Fruit fly (Drosophila melanogaster) whole organism, prepupa: ENCODE data around the gene CG34268.

Experiments
- Blimp-1 ChIP-seq: fragments of 200-800 bp; sonication (Bioruptor generic); optimal IDR thresholded peaks from 3 replicates; lab custom pipeline; 2017; ENCODE audit warnings: missing biosample characterization, missing genetic modification characterization, mild to moderate bottlenecking, moderate library complexity, missing genetic modification reagents
- CG10631 ChIP-seq: fragments of 200-800 bp; sonication (Bioruptor generic); optimal IDR thresholded peaks from 2 replicates; lab custom pipeline; 2016; ENCODE audit warnings: missing biosample characterization, missing genetic modification characterization
- CG10669 ChIP-seq: fragments of 200-800 bp; sonication (Bioruptor generic); optimal IDR thresholded peaks from 3 replicates; lab custom pipeline; 2018; ENCODE audit warnings: missing biosample characterization, mild to moderate bottlenecking, missing genetic modification characterization, moderate library complexity
- CG11294 ChIP-seq: fragments of 200-800 bp; sonication (Bioruptor generic); IDR thresholded peaks from 2 replicates; pipeline ENCODE4 v1.3.6; 2022; ENCODE audit warnings: missing biosample characterization, missing genetic modification characterization
- CG11762 ChIP-seq: fragments of 200-800 bp; sonication (Bioruptor generic); optimal IDR thresholded peaks from 3 replicates; lab custom pipeline; 2016; ENCODE audit warnings: missing biosample characterization, missing genetic modification characterization; ENCODE audit not compliant: insufficient read depth
- CG15336 ChIP-seq: fragments of 200-800 bp; sonication (Bioruptor generic); IDR thresholded peaks from 2 replicates; pipeline ENCODE4 v1.3.6; 2022; ENCODE audit warnings: missing biosample characterization, missing genetic modification characterization
- CG1621 ChIP-seq: fragments of 200-800 bp; sonication (Bioruptor generic); optimal IDR thresholded peaks from 3 replicates; lab custom pipeline; 2018; ENCODE audit warnings: missing biosample characterization, mild to moderate bottlenecking, missing genetic modification characterization
- CG16779 ChIP-seq: fragments of 200-800 bp; sonication (Bioruptor generic); optimal IDR thresholded peaks from 3 replicates; lab custom pipeline; 2017; ENCODE audit warnings: missing biosample characterization, mild to moderate bottlenecking, missing genetic modification characterization
- CG3032 ChIP-seq: fragments of 200-800 bp; optimal IDR thresholded peaks from 2 replicates; lab custom pipeline; 2019; ENCODE audit warnings: missing biosample characterization, mild to moderate bottlenecking, missing genetic modification characterization, moderate library complexity
- CG31627 ChIP-seq: fragments of 200-800 bp; sonication (Bioruptor generic); optimal IDR thresholded peaks from 3 replicates; lab custom pipeline; 2016; ENCODE audit warnings: missing biosample characterization, missing genetic modification characterization
- CG32006 ChIP-seq: fragments of 200-800 bp; sonication (Bioruptor generic); optimal IDR thresholded peaks from 3 replicates; lab custom pipeline; 2017; ENCODE audit warnings: missing biosample characterization, mild to moderate bottlenecking, missing genetic modification characterization
- CG3919 ChIP-seq: fragments of 200-800 bp; sonication (Bioruptor generic); optimal IDR thresholded peaks from 3 replicates; lab custom pipeline; 2016; ENCODE audit warnings: missing biosample characterization, missing genetic modification characterization
- CG4318 ChIP-seq: fragments of 200-800 bp; sonication (Bioruptor generic); optimal IDR thresholded peaks from 3 replicates; lab custom pipeline; 2017; ENCODE audit warnings: missing biosample characterization, mild to moderate bottlenecking, missing genetic modification characterization
- CG6163 ChIP-seq: fragments of 200-800 bp; sonication (Bioruptor generic); IDR thresholded peaks from 3 replicates; pipeline ENCODE4 v1.3.6; 2022; ENCODE audit warnings: missing biosample characterization, missing genetic modification characterization
- CG6276 ChIP-seq: fragments of 200-800 bp; sonication (Bioruptor generic); optimal IDR thresholded peaks from 2 replicates; lab custom pipeline; 2017; ENCODE audit warnings: missing biosample characterization, mild to moderate bottlenecking, missing genetic modification characterization
- CG6792 ChIP-seq: fragments of 200-800 bp; sonication (Bioruptor generic); optimal IDR thresholded peaks from 3 replicates; lab custom pipeline; 2016; ENCODE audit warnings: missing biosample characterization, missing genetic modification characterization
- CG6854 ChIP-seq: fragments of 200-800 bp; sonication (Bioruptor generic); optimal IDR thresholded peaks from 2 replicates; lab custom pipeline; 2017; ENCODE audit warnings: missing biosample characterization, mild to moderate bottlenecking, missing genetic modification characterization
- CG7368 ChIP-seq: fragments of 200-800 bp; sonication (Bioruptor generic); optimal IDR thresholded peaks from 3 replicates; lab custom pipeline; 2016; ENCODE audit warnings: missing biosample characterization, missing genetic modification characterization
- CG8632 ChIP-seq: fragments of 200-800 bp; sonication (Bioruptor generic); optimal IDR thresholded peaks from 3 replicates; lab custom pipeline; 2016; ENCODE audit warnings: missing biosample characterization, missing genetic modification characterization
- CG9139 ChIP-seq: fragments of 200-800 bp; sonication (Bioruptor generic); optimal IDR thresholded peaks from 3 replicates; lab custom pipeline; 2017; ENCODE audit warnings: missing biosample characterization, mild to moderate bottlenecking, missing genetic modification characterization
- Eip75B ChIP-seq: fragments of 200-800 bp; sonication (Bioruptor generic); optimal IDR thresholded peaks from 3 replicates; lab custom pipeline; 2016; ENCODE audit warnings: missing biosample characterization, missing genetic modification characterization
- Eip78C ChIP-seq: fragments of 200-800 bp; sonication (Bioruptor generic); peaks from one replicate; lab custom pipeline; 2016; ENCODE audit warnings: missing biosample characterization, missing genetic modification characterization
- Eip93F ChIP-seq: fragments of 200-800 bp; sonication (Bioruptor generic); optimal IDR thresholded peaks from 2 replicates; lab custom pipeline; 2016; ENCODE audit warnings: missing biosample characterization, mild to moderate bottlenecking, missing genetic modification characterization
- Ets21C ChIP-seq: fragments of 200-800 bp; sonication (Bioruptor generic); optimal IDR thresholded peaks from 3 replicates; lab custom pipeline; 2016; ENCODE audit warnings: missing biosample characterization, missing genetic modification characterization
- Ets96B ChIP-seq: fragments of 200-800 bp; optimal IDR thresholded peaks from 2 replicates; lab custom pipeline; 2019; ENCODE audit warnings: missing biosample characterization, mild to moderate bottlenecking, missing genetic modification characterization, moderate library complexity
- Gug ChIP-seq: fragments of 200-800 bp; sonication (Bioruptor generic); IDR thresholded peaks from 2 replicates; pipeline ENCODE4 v1.3.6; 2022; ENCODE audit warnings: missing biosample characterization, missing genetic modification characterization
- Hr4 ChIP-seq: fragments of 200-800 bp; sonication (Bioruptor generic); optimal IDR thresholded peaks from 3 replicates; lab custom pipeline; 2016; ENCODE audit warnings: missing biosample characterization, missing genetic modification characterization
- Met ChIP-seq: fragments of 200-800 bp; sonication (Bioruptor generic); optimal IDR thresholded peaks from 3 replicates; lab custom pipeline; 2016; ENCODE audit warnings: missing biosample characterization, missing genetic modification characterization
- Smox ChIP-seq: fragments of 200-800 bp; sonication (Bioruptor generic); optimal IDR thresholded peaks from 3 replicates; lab custom pipeline; 2016; ENCODE audit warnings: missing biosample characterization, missing genetic modification characterization
- Sox14 ChIP-seq: fragments of 200-800 bp; sonication (Bioruptor generic); optimal IDR thresholded peaks from 3 replicates; lab custom pipeline; 2016; ENCODE audit warnings: missing biosample characterization, missing genetic modification characterization
- Sox15 ChIP-seq: fragments of 200-800 bp; sonication (Bioruptor generic); optimal IDR thresholded peaks from 3 replicates; lab custom pipeline; 2016; ENCODE audit warnings: missing biosample characterization, missing genetic modification characterization
- cyc ChIP-seq: fragments of 200-800 bp; sonication (Bioruptor generic); optimal IDR thresholded peaks from 3 replicates; lab custom pipeline; 2016; ENCODE audit warnings: missing biosample characterization, missing genetic modification characterization
- dac ChIP-seq: fragments of 200-800 bp; sonication (Bioruptor generic); optimal IDR thresholded peaks from 2 replicates; lab custom pipeline; 2017; ENCODE audit warnings: missing biosample characterization, mild to moderate bottlenecking, missing genetic modification characterization
- eg ChIP-seq: fragments of 200-800 bp; sonication (Bioruptor generic); IDR thresholded peaks from 3 replicates; pipeline ENCODE4 v1.3.6; 2022; ENCODE audit warnings: missing biosample characterization, missing genetic modification characterization
- fd59A ChIP-seq: fragments of 200-800 bp; sonication (Bioruptor generic); optimal IDR thresholded peaks from 2 replicates; lab custom pipeline; 2017; ENCODE audit warnings: missing biosample characterization, mild to moderate bottlenecking, missing genetic modification characterization, missing genetic modification reagents
- fd85E ChIP-seq: fragments of 200-800 bp; sonication (Bioruptor generic); optimal IDR thresholded peaks from 3 replicates; lab custom pipeline; 2016; ENCODE audit warnings: missing biosample characterization, missing genetic modification characterization
- fkh ChIP-seq: fragments of 200-800 bp; sonication (Bioruptor generic); optimal IDR thresholded peaks from 3 replicates; lab custom pipeline; 2017; ENCODE audit warnings: missing biosample characterization, mild to moderate bottlenecking, missing genetic modification characterization, moderate library complexity
- salr ChIP-seq, 2 experiments: fragments of 200-800 bp; sonication (Bioruptor generic); optimal IDR thresholded peaks; 3 replicates each; lab custom pipeline; 2016 to 2018; ENCODE audit warnings: missing biosample characterization in 2 of 2, missing genetic modification characterization in 2 of 2, mild to moderate bottlenecking in 1 of 2
- spab ChIP-seq: fragments of 200-800 bp; sonication (Bioruptor generic); optimal IDR thresholded peaks from 2 replicates; lab custom pipeline; 2017; ENCODE audit warnings: missing biosample characterization, mild to moderate bottlenecking, missing genetic modification characterization, missing genetic modification reagents
- svp ChIP-seq: fragments of 200-800 bp; sonication (Bioruptor generic); peaks from one replicate; lab custom pipeline; 2016; ENCODE audit warnings: missing biosample characterization, missing genetic modification characterization
- vri ChIP-seq: fragments of 200-800 bp; sonication (Bioruptor generic); optimal IDR thresholded peaks from 3 replicates; lab custom pipeline; 2016; ENCODE audit warnings: missing biosample characterization, mild to moderate bottlenecking, missing genetic modification characterization

The CG34268 gene

DNA sequence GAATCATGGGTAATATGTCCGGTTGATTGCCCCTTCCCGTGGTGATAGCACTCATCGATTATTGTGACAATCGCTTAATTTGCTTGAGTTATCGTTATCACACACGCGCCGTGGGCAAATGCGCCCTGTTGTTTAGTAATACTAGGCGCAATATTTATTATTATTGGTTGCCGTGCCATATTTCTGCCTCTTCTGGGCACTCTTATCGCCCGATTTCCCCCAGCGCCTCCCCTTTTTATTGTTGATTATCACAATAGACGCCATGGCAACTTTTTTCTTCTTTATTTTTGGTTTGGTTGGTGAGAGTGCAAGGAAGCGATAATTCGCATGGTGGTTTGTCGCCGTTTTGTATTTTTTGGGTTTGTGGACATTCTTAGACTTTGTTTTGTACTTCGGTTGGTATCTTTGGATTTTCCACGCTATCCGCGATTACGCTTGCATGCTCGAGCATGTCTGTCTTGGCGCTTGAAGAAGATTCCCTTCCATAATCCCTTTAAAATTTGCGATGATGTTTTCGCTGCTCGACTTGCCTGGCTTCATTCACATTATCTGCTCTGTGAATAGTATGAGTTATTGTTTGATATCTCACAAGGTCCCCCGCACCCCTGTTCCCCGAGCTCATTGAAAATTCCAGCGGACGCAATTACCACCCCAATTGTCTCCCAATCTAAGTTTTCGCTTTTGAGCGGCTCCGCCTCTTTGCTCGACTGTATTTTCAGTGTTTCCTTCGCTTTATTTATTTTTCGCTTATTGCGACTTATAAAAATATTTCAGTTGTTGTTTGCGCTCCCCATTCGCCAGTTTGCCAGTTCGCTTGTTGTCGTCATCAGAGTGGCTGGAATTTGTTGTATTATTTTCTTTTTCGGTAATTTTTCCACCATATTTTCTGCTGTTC is 47.8 kb downstream of the CG34268 start:
- TF ChIP-seq eg (GFP tag; lab: Robert Waterston, UW): no peak
- TF ChIP-seq Eip78C (GFP tag; lab: Kevin White, UChicago): peak; percentile 72
- no peak for TF ChIP-seq CG4318 (GFP tag; lab: Kevin White, UChicago)
- TF ChIP-seq CG6276: no peak
- TF ChIP-seq CG9139: no peak
- TF ChIP-seq fd59A (GFP tag; lab: Kevin White, UChicago): no peak
- peak; percentile 64 for TF ChIP-seq svp
- TF ChIP-seq dac: no peak
- no peak for TF ChIP-seq Gug
- TF ChIP-seq CG6792 (GFP tag; lab: Kevin White, UChicago): no peak
- TF ChIP-seq CG10631: no peak
- TF ChIP-seq CG3919 (GFP tag; lab: Kevin White, UChicago): no peak
- TF ChIP-seq CG8632 (GFP tag; lab: Kevin White, UChicago): no peak
- no peak for TF ChIP-seq fd85E (GFP tag; lab: Kevin White, UChicago)
- no peak for TF ChIP-seq CG1621 (tag; lab: Kevin White, UChicago)
- TF ChIP-seq cyc (GFP tag; lab: Kevin White, UChicago): no peak
- no peak for TF ChIP-seq CG6854
- no peak for TF ChIP-seq spab (GFP tag; lab: Kevin White, UChicago)
- TF ChIP-seq CG10669: no peak
- peak; percentile 4 for TF ChIP-seq Met (GFP tag; lab: Kevin White, UChicago)
- TF ChIP-seq Smox: peak; percentile 9
- no peak for TF ChIP-seq CG32006 (GFP tag; lab: Kevin White, UChicago)
- TF ChIP-seq salr (GFP tag; optimal IDR thresholded peaks at IDR 0.05; lab: Kevin White, UChicago): no peak
- TF ChIP-seq Eip93F (GFP tag; lab: Kevin White, UChicago): peak; percentile 40
- no peak for TF ChIP-seq Hr4 (GFP tag; lab: Kevin White, UChicago)
- TF ChIP-seq CG31627 (GFP tag; lab: Kevin White, UChicago): no peak
- no peak for TF ChIP-seq Ets96B (tag; lab: Kevin White, UChicago)
- TF ChIP-seq Ets21C: no peak
- TF ChIP-seq CG3032 (tag; lab: Kevin White, UChicago): no peak
- TF ChIP-seq fkh (GFP tag; lab: Kevin White, UChicago): peak; percentile 93
- no peak for TF ChIP-seq CG11294 (GFP tag; lab: Robert Waterston, UW)
- TF ChIP-seq Eip75B (GFP tag; lab: Kevin White, UChicago): no peak
- no peak for TF ChIP-seq CG15336 (GFP tag; lab: Robert Waterston, UW)
- TF ChIP-seq Sox14: peak; percentile 37
- no peak for TF ChIP-seq CG11762 (GFP tag; lab: Kevin White, UChicago)
- no peak for TF ChIP-seq Blimp-1 (GFP tag; lab: Kevin White, UChicago)
- TF ChIP-seq Sox15: no peak
- TF ChIP-seq CG7368 (GFP tag; lab: Kevin White, UChicago): no peak
- no peak for TF ChIP-seq CG6163
- peak; percentile 97 for TF ChIP-seq vri
- peak; percentile 7 for TF ChIP-seq CG16779 (tag; lab: Kevin White, UChicago)
